Worm (Caenorhabditis elegans) whole organism, L4 larva: ENCODE measurements around the gene ksr-1.

Experiments
- F49E8.2 ChIP-seq: sonication (generic microtip); optimal IDR thresholded peaks from 2 replicates; lab custom pipeline; 2016; ENCODE audit warnings: missing compliant biosample characterization, mild to moderate bottlenecking, missing genetic modification characterization, borderline replicate concordance
- Y75B8A.6 ChIP-seq: fragments of 200-800 bp; sonication (Bioruptor generic); IDR thresholded peaks from 2 replicates; pipeline ENCODE4 v1.3.6; 2022; ENCODE audit warnings: missing genetic modification reagents, missing genetic modification characterization, missing compliant biosample characterization
- fos-1 ChIP-seq: fragments of 150-350 bp; optimal IDR thresholded peaks from 2 replicates; lab custom pipeline; 2014; ENCODE audit warnings: missing biosample characterization, missing genetic modification characterization
- nhr-237 ChIP-seq: sonication (generic microtip); optimal IDR thresholded peaks from 2 replicates; lab custom pipeline; 2017; ENCODE audit warnings: missing biosample characterization, missing genetic modification characterization
- nhr-77 ChIP-seq: fragments of 150-350 bp; optimal IDR thresholded peaks from 2 replicates; lab custom pipeline; 2014; ENCODE audit warnings: missing biosample characterization, missing genetic modification characterization
- unc-62 ChIP-seq, 3 experiments: fragments of 150-350 bp in 1 of 3; sonication (generic microtip); optimal IDR thresholded peaks in 2 of 3; peaks in 1 of 3; 1 replicate in 1 of 3; 2 replicates in 2 of 3; lab custom pipeline; 2014 to 2017; ENCODE audit warnings: missing biosample characterization in 3 of 3, missing genetic modification characterization in 3 of 3, missing genetic modification reagents in 3 of 3, missing genotype in 1 of 3
- zag-1 ChIP-seq: fragments of 150-350 bp; optimal IDR thresholded peaks from 2 replicates; lab custom pipeline; 2014; ENCODE audit warnings: missing biosample characterization, missing genetic modification characterization
- zip-2 ChIP-seq: fragments of 150-350 bp; optimal IDR thresholded peaks from 2 replicates; lab custom pipeline; 2014; ENCODE audit warnings: missing biosample characterization, missing genetic modification characterization
- ztf-11 ChIP-seq: fragments of 150-350 bp; optimal IDR thresholded peaks from 2 replicates; lab custom pipeline; 2014; ENCODE audit warnings: missing biosample characterization, missing genetic modification characterization

DNA sequence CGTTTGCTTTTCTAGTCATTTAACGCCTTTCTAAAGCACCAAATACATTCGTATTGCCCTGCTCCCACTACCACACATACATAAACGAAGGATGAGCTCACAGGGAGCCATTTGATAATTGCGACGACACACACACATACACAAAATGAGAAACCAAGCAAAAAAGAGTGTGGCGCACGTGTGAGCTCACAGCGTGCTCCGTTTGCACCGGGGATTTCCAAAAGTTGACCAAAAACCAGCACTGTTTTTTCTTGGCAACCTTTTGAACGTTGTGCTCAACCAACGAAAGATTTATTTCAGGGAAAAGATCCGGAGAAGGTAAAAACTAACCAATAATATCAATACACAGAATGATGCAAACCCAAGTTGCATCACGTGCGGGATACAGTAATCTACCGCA, at the start of gene ksr-1:
- no peak for TF ChIP-seq nhr-77 (tag; lab: Kevin White, UChicago)
- no peak for TF ChIP-seq zip-2 (tag; lab: Kevin White, UChicago)
- TF ChIP-seq nhr-237 (tag; lab: Kevin White, UChicago), result no peak
- TF ChIP-seq zag-1 (tag; lab: Kevin White, UChicago), result no peak
- no peak for TF ChIP-seq fos-1 (tag; lab: Kevin White, UChicago)
- TF ChIP-seq ztf-11 (tag; lab: Kevin White, UChicago), result no peak
- no peak for TF ChIP-seq F49E8.2 (tag; lab: Kevin White, UChicago)
- no peak for TF ChIP-seq Y75B8A.6
- no peak for TF ChIP-seq unc-62 (GFP tag; optimal IDR thresholded peaks at IDR 0.05 in 1 of 2; lab: Kevin White, UChicago)
- no peak for TF ChIP-seq unc-62 (tag; optimal IDR thresholded peaks at IDR 0.05; lab: Kevin White, UChicago)
